Fruit fly (Drosophila melanogaster) whole organism, embryonic: ENCODE results near the gene CG4133.

Source experiments
- Blimp-1 ChIP-seq: fragments of 200-800 bp; sonication (Bioruptor generic); optimal IDR thresholded peaks from 3 replicates; lab custom pipeline; 2018; ENCODE audit warnings: missing biosample characterization, missing genetic modification characterization, mild to moderate bottlenecking, moderate library complexity, missing genetic modification reagents
- CG10959 ChIP-seq: fragments of 200-800 bp; sonication (Bioruptor generic); IDR thresholded peaks from 2 replicates; pipeline ENCODE4 v1.3.6; 2022; ENCODE audit warnings: missing biosample characterization, missing genetic modification characterization
- CG13894 ChIP-seq: fragments of 200-800 bp; sonication (Bioruptor generic); optimal IDR thresholded peaks from 3 replicates; lab custom pipeline; 2018; ENCODE audit warnings: missing biosample characterization, mild to moderate bottlenecking, missing genetic modification characterization, moderate library complexity
- CG15073 ChIP-seq: fragments of 200-800 bp; sonication (Bioruptor generic); optimal IDR thresholded peaks from 2 replicates; lab custom pipeline; 2016; ENCODE audit warnings: missing biosample characterization, missing genetic modification characterization
- CG16779 ChIP-seq: fragments of 200-800 bp; sonication (Bioruptor generic); IDR thresholded peaks from 2 replicates; pipeline ENCODE4 v1.3.6; 2022; ENCODE audit warnings: missing biosample characterization, missing genetic modification characterization
- CG17186 ChIP-seq: fragments of 200-800 bp; sonication (Bioruptor generic); optimal IDR thresholded peaks from 3 replicates; lab custom pipeline; 2017; ENCODE audit warnings: missing biosample characterization, missing genetic modification reagents, missing genetic modification characterization
- CG31388 ChIP-seq: fragments of 200-800 bp; sonication (Bioruptor generic); optimal IDR thresholded peaks from 2 replicates; lab custom pipeline; 2016; ENCODE audit warnings: missing biosample characterization, missing genetic modification characterization
- CG3407 ChIP-seq: fragments of 200-800 bp; sonication (Bioruptor generic); optimal IDR thresholded peaks from 2 replicates; lab custom pipeline; 2018; ENCODE audit warnings: missing biosample characterization, mild to moderate bottlenecking, missing genetic modification characterization
- CG34376 ChIP-seq: fragments of 200-800 bp; sonication (Bioruptor generic); optimal IDR thresholded peaks from 2 replicates; lab custom pipeline; 2018; ENCODE audit warnings: missing biosample characterization, mild to moderate bottlenecking, missing genetic modification characterization
- CG3995 ChIP-seq: fragments of 200-800 bp; sonication (Bioruptor generic); optimal IDR thresholded peaks from 3 replicates; lab custom pipeline; 2016; ENCODE audit warnings: missing biosample characterization, missing genetic modification characterization
- CG4360 ChIP-seq: fragments of 200-800 bp; sonication (Bioruptor generic); IDR thresholded peaks from 2 replicates; pipeline ENCODE4 v1.3.6; 2022; ENCODE audit warnings: missing biosample characterization, missing genetic modification characterization
- CG4730 ChIP-seq: fragments of 200-800 bp; sonication (Bioruptor generic); IDR thresholded peaks from 2 replicates; pipeline ENCODE4 v1.3.6; 2022; ENCODE audit warnings: missing biosample characterization, missing genetic modification characterization
- CG4854 ChIP-seq: fragments of 200-800 bp; sonication (Bioruptor generic); optimal IDR thresholded peaks from 2 replicates; lab custom pipeline; 2016; ENCODE audit warnings: missing biosample characterization, missing genetic modification characterization, inconsistent platforms
- CG6272 ChIP-seq: fragments of 200-800 bp; sonication (Bioruptor generic); IDR thresholded peaks from 2 replicates; pipeline ENCODE4 v1.3.6; 2022; ENCODE audit warnings: missing biosample characterization, missing genetic modification characterization
- CG6765 ChIP-seq: fragments of 200-800 bp; sonication (Bioruptor generic); optimal IDR thresholded peaks from 3 replicates; lab custom pipeline; 2017; ENCODE audit warnings: missing biosample characterization, mild to moderate bottlenecking, missing genetic modification characterization
- CG7556 ChIP-seq: fragments of 200-800 bp; sonication (Bioruptor generic); optimal IDR thresholded peaks from 2 replicates; lab custom pipeline; 2017; ENCODE audit warnings: missing biosample characterization, mild to moderate bottlenecking, missing genetic modification characterization
- CG7987 ChIP-seq: fragments of 200-800 bp; sonication (Bioruptor generic); optimal IDR thresholded peaks from 2 replicates; lab custom pipeline; 2018; ENCODE audit warnings: missing biosample characterization, mild to moderate bottlenecking, missing genetic modification characterization, moderate library complexity
- CG9609 ChIP-seq: fragments of 200-800 bp; sonication (Bioruptor generic); optimal IDR thresholded peaks from 3 replicates; lab custom pipeline; 2016; ENCODE audit warnings: missing biosample characterization, missing genetic modification characterization
- Chrac-16 ChIP-seq: fragments of 200-800 bp; sonication (Bioruptor generic); optimal IDR thresholded peaks from 3 replicates; lab custom pipeline; 2016; ENCODE audit warnings: missing biosample characterization, missing genetic modification characterization
- CoRest ChIP-seq: fragments of 200-800 bp; sonication (Bioruptor generic); optimal IDR thresholded peaks from 3 replicates; lab custom pipeline; 2018; ENCODE audit warnings: missing biosample characterization, mild to moderate bottlenecking, missing genetic modification characterization, moderate library complexity
- Deaf1 ChIP-seq: fragments of 200-800 bp; optimal IDR thresholded peaks from 3 replicates; lab custom pipeline; 2019; ENCODE audit warnings: missing biosample characterization, mild to moderate bottlenecking, missing genetic modification characterization, moderate library complexity
- Drgx ChIP-seq: fragments of 200-800 bp; sonication (Bioruptor generic); IDR thresholded peaks from 2 replicates; pipeline ENCODE4 v1.3.6; 2022; ENCODE audit warnings: missing biosample characterization, missing genetic modification characterization
- Med ChIP-seq: fragments of 200-800 bp; sonication (Bioruptor generic); peaks from one replicate; lab custom pipeline; 2016; ENCODE audit warnings: missing biosample characterization, missing genetic modification characterization, mild to moderate bottlenecking, inconsistent platforms, moderate library complexity
- NC2β ChIP-seq: fragments of 200-800 bp; sonication (Bioruptor generic); optimal IDR thresholded peaks from 2 replicates; lab custom pipeline; 2016; ENCODE audit warnings: missing biosample characterization, missing genetic modification characterization
- NK7.1 ChIP-seq: fragments of 200-800 bp; sonication (Bioruptor generic); optimal IDR thresholded peaks from 3 replicates; lab custom pipeline; 2016; ENCODE audit warnings: missing biosample characterization, missing genetic modification characterization
- Neu2 ChIP-seq: fragments of 200-800 bp; sonication (Bioruptor generic); optimal IDR thresholded peaks from 3 replicates; lab custom pipeline; 2016; ENCODE audit warnings: missing biosample characterization, missing genetic modification characterization, borderline replicate concordance
- Poxn ChIP-seq: fragments of 200-800 bp; sonication (Bioruptor generic); IDR thresholded peaks from 2 replicates; pipeline ENCODE4 v1.3.6; 2022; ENCODE audit warnings: missing biosample characterization, missing genetic modification characterization
- Six4 ChIP-seq: fragments of 200-800 bp; sonication (Bioruptor generic); optimal IDR thresholded peaks from 2 replicates; lab custom pipeline; 2016; ENCODE audit warnings: missing biosample characterization, missing genetic modification characterization
- Trl ChIP-seq, 3 experiments: fragments of >200 bp in 2 of 3; fragments of 200-800 bp in 1 of 3; sonication (Bioruptor generic) in 1 of 3; optimal IDR thresholded peaks; 2 replicates in 1 of 3; 3 replicates in 2 of 3; lab custom pipeline; 2016 to 2017; ENCODE audit warnings: missing biosample characterization in 1 of 3, missing genetic modification characterization in 1 of 3
- Vsx1 ChIP-seq: fragments of 200-800 bp; sonication (Bioruptor generic); optimal IDR thresholded peaks from 2 replicates; lab custom pipeline; 2017; ENCODE audit warnings: missing biosample characterization, mild to moderate bottlenecking, missing genetic modification characterization, missing genetic modification reagents
- Xbp1 ChIP-seq: fragments of 200-800 bp; sonication (Bioruptor generic); optimal IDR thresholded peaks from 3 replicates; lab custom pipeline; 2016; ENCODE audit warnings: missing biosample characterization, mild to moderate bottlenecking, missing genetic modification characterization
- aop ChIP-seq: fragments of 200-800 bp; sonication (Bioruptor generic); IDR thresholded peaks from 2 replicates; pipeline ENCODE4 v1.3.6; 2022; ENCODE audit warnings: missing biosample characterization, missing genetic modification characterization
- ap ChIP-seq: fragments of 200-800 bp; sonication (Bioruptor generic); IDR thresholded peaks from 2 replicates; pipeline ENCODE4 v1.3.6; 2022; ENCODE audit warnings: missing biosample characterization, missing genetic modification characterization
- bab2 ChIP-seq: fragments of 200-800 bp; sonication (Bioruptor generic); optimal IDR thresholded peaks from 2 replicates; lab custom pipeline; 2016; ENCODE audit warnings: missing biosample characterization, missing genetic modification characterization
- bsh ChIP-seq, 2 experiments: fragments of 200-800 bp; sonication (Bioruptor generic); optimal IDR thresholded peaks; 2 replicates each; lab custom pipeline; 2017 to 2018; ENCODE audit warnings: mild to moderate bottlenecking in 2 of 2, missing biosample characterization in 2 of 2, missing genetic modification characterization in 2 of 2, moderate library complexity in 1 of 2
- cad ChIP-seq: fragments of >200 bp; optimal IDR thresholded peaks from 2 replicates; lab custom pipeline; 2017; ENCODE audit warnings: missing biosample characterization, missing genetic modification characterization
- chm ChIP-seq: fragments of 200-800 bp; sonication (Bioruptor generic); IDR thresholded peaks from 2 replicates; pipeline ENCODE4 v1.3.6; 2022; ENCODE audit warnings: missing biosample characterization, missing genetic modification characterization
- dimm ChIP-seq: fragments of 200-800 bp; sonication (Bioruptor generic); IDR thresholded peaks from 2 replicates; pipeline ENCODE4 v1.3.6; 2022; ENCODE audit warnings: missing biosample characterization, missing genetic modification characterization
- dysf ChIP-seq: fragments of 200-800 bp; sonication (Bioruptor generic); IDR thresholded peaks from 3 replicates; pipeline ENCODE4 v1.3.6; 2022; ENCODE audit warnings: missing biosample characterization, missing genetic modification characterization
- en ChIP-seq: fragments of 200-800 bp; sonication (Bioruptor generic); optimal IDR thresholded peaks from 2 replicates; lab custom pipeline; 2016; ENCODE audit warnings: missing biosample characterization, missing genetic modification characterization
- fd3F ChIP-seq: fragments of 200-800 bp; sonication (Bioruptor generic); optimal IDR thresholded peaks from 2 replicates; lab custom pipeline; 2018; ENCODE audit warnings: missing biosample characterization, mild to moderate bottlenecking, missing genetic modification characterization, moderate library complexity
- gcm2 ChIP-seq: fragments of 200-800 bp; sonication (Bioruptor generic); optimal IDR thresholded peaks from 2 replicates; lab custom pipeline; 2016; ENCODE audit warnings: missing biosample characterization, missing genetic modification characterization
- ken ChIP-seq: fragments of 200-800 bp; sonication (Bioruptor generic); IDR thresholded peaks from 3 replicates; pipeline ENCODE4 v1.3.6; 2022; ENCODE audit warnings: missing biosample characterization, missing genetic modification characterization
- kni ChIP-seq: fragments of 200-800 bp; sonication (Bioruptor generic); optimal IDR thresholded peaks from 3 replicates; lab custom pipeline; 2017; ENCODE audit warnings: mild to moderate bottlenecking, missing biosample characterization, missing genetic modification reagents, missing genetic modification characterization
- pzg ChIP-seq: fragments of 200-800 bp; sonication (Bioruptor generic); optimal IDR thresholded peaks from 3 replicates; lab custom pipeline; 2018; ENCODE audit warnings: missing biosample characterization, mild to moderate bottlenecking, missing genetic modification characterization, moderate library complexity
- salm ChIP-seq: fragments of 200-800 bp; sonication (Bioruptor generic); optimal IDR thresholded peaks from 2 replicates; lab custom pipeline; 2018; ENCODE audit warnings: missing biosample characterization, mild to moderate bottlenecking, missing genetic modification characterization
- sna ChIP-seq: fragments of 200-800 bp; sonication (Bioruptor generic); IDR thresholded peaks from 2 replicates; pipeline ENCODE4 v1.3.6; 2022; ENCODE audit warnings: missing biosample characterization, missing genetic modification characterization; ENCODE audit not compliant: partially characterized antibody
- sqz ChIP-seq: fragments of 200-800 bp; sonication (Bioruptor generic); optimal IDR thresholded peaks from 3 replicates; lab custom pipeline; 2018; ENCODE audit warnings: missing biosample characterization, mild to moderate bottlenecking, missing genetic modification characterization
- zfh2 ChIP-seq: fragments of 200-800 bp; sonication (Bioruptor generic); optimal IDR thresholded peaks from 2 replicates; lab custom pipeline; 2016; ENCODE audit warnings: missing biosample characterization, missing genetic modification characterization

The CG4133 gene

dm6 chr2L:480638-481399, 25.5 kb downstream of the CG4133 start (continued):
- TF ChIP-seq CoRest (tag; lab: Kevin White, UChicago) (peak; percentile 100), bab2 (GFP tag; lab: Kevin White, UChicago) (peak; percentile 100), cad (no peak), CG4360 (GFP tag; lab: Robert Waterston, UW) (no peak), CG16779 (no peak), CG10959 (GFP tag; lab: Robert Waterston, UW) (no peak), CG3995 (GFP tag; lab: Kevin White, UChicago) (peak; percentile 93), CG9609 (peak; percentile 100), bsh (GFP tag; optimal IDR thresholded peaks at IDR 0.05; lab: Kevin White, UChicago) (peak; percentile 100), sqz (GFP tag; lab: Kevin White, UChicago) (peak; percentile 100), Six4 (GFP tag; lab: Kevin White, UChicago) (peak; percentile 100), zfh2 (GFP tag; lab: Kevin White, UChicago) (peak; percentile 100), Poxn (no peak), aop (GFP tag; lab: Robert Waterston, UW) (no peak), salm (tag; lab: Kevin White, UChicago) (peak; percentile 100), CG31388 (GFP tag; lab: Kevin White, UChicago) (peak; percentile 100), Blimp-1 (peak; percentile 100), en (GFP tag; lab: Kevin White, UChicago) (peak; percentile 100), Neu2 (GFP tag; lab: Kevin White, UChicago) (peak; percentile 100), Med (GFP tag; lab: Kevin White, UChicago) (peak; percentile 100), sna (GFP tag; lab: Robert Waterston, UW) (no peak), CG3407 (GFP tag; lab: Kevin White, UChicago) (peak; percentile 99), NC2β (GFP tag; lab: Kevin White, UChicago) (peak; percentile 100), dimm (no peak), CG13894 (tag; lab: Kevin White, UChicago) (peak; percentile 100), ap (GFP tag; lab: Robert Waterston, UW) (no peak), Trl (optimal IDR thresholded peaks at IDR 0.05; lab: Kevin White, UChicago) (peak; percentile 68 to 80), Trl (GFP tag; optimal IDR thresholded peaks at IDR 0.05; lab: Kevin White, UChicago) (peak; percentile 100), fd3F (GFP tag; lab: Kevin White, UChicago) (peak; percentile 100), chm (GFP tag; lab: Robert Waterston, UW) (no peak), dysf (GFP tag; lab: Robert Waterston, UW) (no peak), gcm2 (GFP tag; lab: Kevin White, UChicago) (peak; percentile 100), kni (GFP tag; lab: Kevin White, UChicago) (peak; percentile 99), CG6272 (GFP tag; lab: Robert Waterston, UW) (peak; percentile 100), Chrac-16 (GFP tag; lab: Kevin White, UChicago) (peak; percentile 100), CG6765 (GFP tag; lab: Kevin White, UChicago) (peak; percentile 100), NK7.1 (GFP tag; lab: Kevin White, UChicago) (peak; percentile 100), CG7987 (GFP tag; lab: Kevin White, UChicago) (peak; percentile 100), CG15073 (GFP tag; lab: Kevin White, UChicago) (peak; percentile 97), CG34376 (peak; percentile 100), CG7556 (GFP tag; lab: Kevin White, UChicago) (peak; percentile 100), Vsx1 (peak; percentile 99), ken (GFP tag; lab: Robert Waterston, UW) (no peak), Xbp1 (GFP tag; lab: Kevin White, UChicago) (peak; percentile 100), Deaf1 (tag; lab: Kevin White, UChicago) (peak; percentile 96), CG17186 (GFP tag; lab: Kevin White, UChicago) (peak; percentile 98), CG4730 (no peak), pzg (GFP tag; lab: Kevin White, UChicago) (peak; percentile 79), Drgx (GFP tag; lab: Robert Waterston, UW) (no peak), CG4854 (peak; percentile 100)
